Fruit fly (Drosophila melanogaster) whole organism, prepupa: ENCODE data around the gene CG9674.

ENCODE experiments used
- CG10631 ChIP-seq: fragments of 200-800 bp; sonication (Bioruptor generic); optimal IDR thresholded peaks from 2 replicates; lab custom pipeline; 2016; ENCODE audit warnings: missing biosample characterization, missing genetic modification characterization
- CG10669 ChIP-seq: fragments of 200-800 bp; sonication (Bioruptor generic); optimal IDR thresholded peaks from 3 replicates; lab custom pipeline; 2018; ENCODE audit warnings: missing biosample characterization, mild to moderate bottlenecking, missing genetic modification characterization, moderate library complexity
- CG11294 ChIP-seq: fragments of 200-800 bp; sonication (Bioruptor generic); IDR thresholded peaks from 2 replicates; pipeline ENCODE4 v1.3.6; 2022; ENCODE audit warnings: missing biosample characterization, missing genetic modification characterization
- CG11762 ChIP-seq: fragments of 200-800 bp; sonication (Bioruptor generic); optimal IDR thresholded peaks from 3 replicates; lab custom pipeline; 2016; ENCODE audit warnings: missing biosample characterization, missing genetic modification characterization; ENCODE audit not compliant: insufficient read depth
- CG15336 ChIP-seq: fragments of 200-800 bp; sonication (Bioruptor generic); IDR thresholded peaks from 2 replicates; pipeline ENCODE4 v1.3.6; 2022; ENCODE audit warnings: missing biosample characterization, missing genetic modification characterization
- CG1621 ChIP-seq: fragments of 200-800 bp; sonication (Bioruptor generic); optimal IDR thresholded peaks from 3 replicates; lab custom pipeline; 2018; ENCODE audit warnings: missing biosample characterization, mild to moderate bottlenecking, missing genetic modification characterization
- CG3032 ChIP-seq: fragments of 200-800 bp; optimal IDR thresholded peaks from 2 replicates; lab custom pipeline; 2019; ENCODE audit warnings: missing biosample characterization, mild to moderate bottlenecking, missing genetic modification characterization, moderate library complexity
- CG34406 ChIP-seq: fragments of 200-800 bp; sonication (Bioruptor generic); optimal IDR thresholded peaks from 3 replicates; lab custom pipeline; 2016; ENCODE audit warnings: missing biosample characterization, missing genetic modification characterization
- CG4318 ChIP-seq: fragments of 200-800 bp; sonication (Bioruptor generic); optimal IDR thresholded peaks from 3 replicates; lab custom pipeline; 2017; ENCODE audit warnings: missing biosample characterization, mild to moderate bottlenecking, missing genetic modification characterization
- CG6163 ChIP-seq: fragments of 200-800 bp; sonication (Bioruptor generic); IDR thresholded peaks from 3 replicates; pipeline ENCODE4 v1.3.6; 2022; ENCODE audit warnings: missing biosample characterization, missing genetic modification characterization
- CG6276 ChIP-seq: fragments of 200-800 bp; sonication (Bioruptor generic); optimal IDR thresholded peaks from 2 replicates; lab custom pipeline; 2017; ENCODE audit warnings: missing biosample characterization, mild to moderate bottlenecking, missing genetic modification characterization
- CG6792 ChIP-seq: fragments of 200-800 bp; sonication (Bioruptor generic); optimal IDR thresholded peaks from 3 replicates; lab custom pipeline; 2016; ENCODE audit warnings: missing biosample characterization, missing genetic modification characterization
- CG6808 ChIP-seq: fragments of 200-800 bp; sonication (Bioruptor generic); optimal IDR thresholded peaks from 3 replicates; lab custom pipeline; 2017; ENCODE audit warnings: missing biosample characterization, missing genetic modification characterization, mild to moderate bottlenecking, moderate library complexity, missing genetic modification reagents
- CG6854 ChIP-seq: fragments of 200-800 bp; sonication (Bioruptor generic); optimal IDR thresholded peaks from 2 replicates; lab custom pipeline; 2017; ENCODE audit warnings: missing biosample characterization, mild to moderate bottlenecking, missing genetic modification characterization
- CG7368 ChIP-seq: fragments of 200-800 bp; sonication (Bioruptor generic); optimal IDR thresholded peaks from 3 replicates; lab custom pipeline; 2016; ENCODE audit warnings: missing biosample characterization, missing genetic modification characterization
- CG8119 ChIP-seq: fragments of 200-800 bp; sonication (Bioruptor generic); IDR thresholded peaks from 3 replicates; pipeline ENCODE4 v1.3.6; 2022; ENCODE audit warnings: missing biosample characterization, missing genetic modification characterization
- CG8319 ChIP-seq: fragments of 200-800 bp; sonication (Bioruptor generic); optimal IDR thresholded peaks from 3 replicates; lab custom pipeline; 2016; ENCODE audit warnings: missing biosample characterization, missing genetic modification characterization
- CG8632 ChIP-seq: fragments of 200-800 bp; sonication (Bioruptor generic); optimal IDR thresholded peaks from 3 replicates; lab custom pipeline; 2016; ENCODE audit warnings: missing biosample characterization, missing genetic modification characterization
- CG9139 ChIP-seq: fragments of 200-800 bp; sonication (Bioruptor generic); optimal IDR thresholded peaks from 3 replicates; lab custom pipeline; 2017; ENCODE audit warnings: missing biosample characterization, mild to moderate bottlenecking, missing genetic modification characterization
- Eip75B ChIP-seq: fragments of 200-800 bp; sonication (Bioruptor generic); optimal IDR thresholded peaks from 3 replicates; lab custom pipeline; 2016; ENCODE audit warnings: missing biosample characterization, missing genetic modification characterization
- Eip78C ChIP-seq: fragments of 200-800 bp; sonication (Bioruptor generic); peaks from one replicate; lab custom pipeline; 2016; ENCODE audit warnings: missing biosample characterization, missing genetic modification characterization
- Ets96B ChIP-seq: fragments of 200-800 bp; optimal IDR thresholded peaks from 2 replicates; lab custom pipeline; 2019; ENCODE audit warnings: missing biosample characterization, mild to moderate bottlenecking, missing genetic modification characterization, moderate library complexity
- Gug ChIP-seq: fragments of 200-800 bp; sonication (Bioruptor generic); IDR thresholded peaks from 2 replicates; pipeline ENCODE4 v1.3.6; 2022; ENCODE audit warnings: missing biosample characterization, missing genetic modification characterization
- Hr38 ChIP-seq: sonication (Bioruptor generic); optimal IDR thresholded peaks from 2 replicates; lab custom pipeline; 2016; ENCODE audit warnings: missing biosample characterization, missing genetic modification characterization
- Hr39 ChIP-seq: fragments of 200-800 bp; sonication (Bioruptor generic); optimal IDR thresholded peaks from 2 replicates; lab custom pipeline; 2016; ENCODE audit warnings: missing biosample characterization, missing genetic modification characterization
- Hr4 ChIP-seq: fragments of 200-800 bp; sonication (Bioruptor generic); optimal IDR thresholded peaks from 3 replicates; lab custom pipeline; 2016; ENCODE audit warnings: missing biosample characterization, missing genetic modification characterization
- Lpt ChIP-seq: fragments of 200-800 bp; sonication (Bioruptor generic); optimal IDR thresholded peaks from 3 replicates; lab custom pipeline; 2016; ENCODE audit warnings: missing biosample characterization, missing genetic modification characterization
- Met ChIP-seq: fragments of 200-800 bp; sonication (Bioruptor generic); optimal IDR thresholded peaks from 3 replicates; lab custom pipeline; 2016; ENCODE audit warnings: missing biosample characterization, missing genetic modification characterization
- Smox ChIP-seq: fragments of 200-800 bp; sonication (Bioruptor generic); optimal IDR thresholded peaks from 3 replicates; lab custom pipeline; 2016; ENCODE audit warnings: missing biosample characterization, missing genetic modification characterization
- Sox102F ChIP-seq: fragments of 200-800 bp; sonication (Bioruptor generic); optimal IDR thresholded peaks from 2 replicates; lab custom pipeline; 2016; ENCODE audit warnings: missing biosample characterization, mild to moderate bottlenecking, missing genetic modification characterization
- Sox15 ChIP-seq: fragments of 200-800 bp; sonication (Bioruptor generic); optimal IDR thresholded peaks from 3 replicates; lab custom pipeline; 2016; ENCODE audit warnings: missing biosample characterization, missing genetic modification characterization
- achi ChIP-seq: fragments of 200-800 bp; sonication (Bioruptor generic); optimal IDR thresholded peaks from 3 replicates; lab custom pipeline; 2016; ENCODE audit warnings: missing biosample characterization, missing genetic modification characterization
- acj6 ChIP-seq: fragments of 200-800 bp; sonication (Bioruptor generic); optimal IDR thresholded peaks from 3 replicates; lab custom pipeline; 2016; ENCODE audit warnings: missing biosample characterization, missing genetic modification characterization
- cyc ChIP-seq: fragments of 200-800 bp; sonication (Bioruptor generic); optimal IDR thresholded peaks from 3 replicates; lab custom pipeline; 2016; ENCODE audit warnings: missing biosample characterization, missing genetic modification characterization
- dsx ChIP-seq: fragments of 200-800 bp; optimal IDR thresholded peaks from 3 replicates; lab custom pipeline; 2019; ENCODE audit warnings: missing biosample characterization, mild to moderate bottlenecking, missing genetic modification characterization, moderate library complexity; ENCODE audit not compliant: poor library complexity, severe bottlenecking
- eg ChIP-seq: fragments of 200-800 bp; sonication (Bioruptor generic); IDR thresholded peaks from 3 replicates; pipeline ENCODE4 v1.3.6; 2022; ENCODE audit warnings: missing biosample characterization, missing genetic modification characterization
- esn ChIP-seq: fragments of 200-800 bp; sonication (Bioruptor generic); optimal IDR thresholded peaks from 2 replicates; lab custom pipeline; 2016; ENCODE audit warnings: missing biosample characterization, mild to moderate bottlenecking, missing genetic modification characterization, moderate library complexity
- fd59A ChIP-seq: fragments of 200-800 bp; sonication (Bioruptor generic); optimal IDR thresholded peaks from 2 replicates; lab custom pipeline; 2017; ENCODE audit warnings: missing biosample characterization, mild to moderate bottlenecking, missing genetic modification characterization, missing genetic modification reagents
- fd85E ChIP-seq: fragments of 200-800 bp; sonication (Bioruptor generic); optimal IDR thresholded peaks from 3 replicates; lab custom pipeline; 2016; ENCODE audit warnings: missing biosample characterization, missing genetic modification characterization
- net ChIP-seq: fragments of 200-800 bp; sonication (Bioruptor generic); optimal IDR thresholded peaks from 3 replicates; lab custom pipeline; 2016; ENCODE audit warnings: missing biosample characterization, missing genetic modification characterization
- pdm3 ChIP-seq: fragments of 200-800 bp; sonication (Bioruptor generic); optimal IDR thresholded peaks from 3 replicates; lab custom pipeline; 2016; ENCODE audit warnings: missing biosample characterization, missing genetic modification characterization
- salr ChIP-seq, 2 experiments: fragments of 200-800 bp; sonication (Bioruptor generic); optimal IDR thresholded peaks; 3 replicates each; lab custom pipeline; 2016 to 2018; ENCODE audit warnings: missing biosample characterization in 2 of 2, missing genetic modification characterization in 2 of 2, mild to moderate bottlenecking in 1 of 2
- spab ChIP-seq: fragments of 200-800 bp; sonication (Bioruptor generic); optimal IDR thresholded peaks from 2 replicates; lab custom pipeline; 2017; ENCODE audit warnings: missing biosample characterization, mild to moderate bottlenecking, missing genetic modification characterization, missing genetic modification reagents
- ss ChIP-seq, 2 experiments: fragments of 200-800 bp; sonication (Bioruptor generic); optimal IDR thresholded peaks; 2 replicates in 1 of 2; 3 replicates in 1 of 2; lab custom pipeline; 2017 to 2018; ENCODE audit warnings: mild to moderate bottlenecking in 2 of 2, missing biosample characterization in 2 of 2, missing genetic modification characterization in 2 of 2, moderate library complexity in 1 of 2
- svp ChIP-seq: fragments of 200-800 bp; sonication (Bioruptor generic); peaks from one replicate; lab custom pipeline; 2016; ENCODE audit warnings: missing biosample characterization, missing genetic modification characterization
- topi ChIP-seq: fragments of 200-800 bp; sonication (Bioruptor generic); optimal IDR thresholded peaks from 3 replicates; lab custom pipeline; 2016; ENCODE audit warnings: missing biosample characterization, missing genetic modification characterization
- vri ChIP-seq: fragments of 200-800 bp; sonication (Bioruptor generic); optimal IDR thresholded peaks from 3 replicates; lab custom pipeline; 2016; ENCODE audit warnings: missing biosample characterization, mild to moderate bottlenecking, missing genetic modification characterization

The CG9674 gene

dm6 chr3L:16762203-16762997 is 45.1 kb downstream of the CG9674 start (continued):
- TF ChIP-seq CG10631 (GFP tag; lab: Kevin White, UChicago) (peak; percentile 71), fd59A (GFP tag; lab: Kevin White, UChicago) (peak; percentile 55), Smox (GFP tag; lab: Kevin White, UChicago) (peak; percentile 46), vri (GFP tag; lab: Kevin White, UChicago) (no peak), Met (GFP tag; lab: Kevin White, UChicago) (peak; percentile 47), CG10669 (GFP tag; lab: Kevin White, UChicago) (peak; percentile 56), dsx (peak; percentile 69), Eip75B (GFP tag; lab: Kevin White, UChicago) (peak; percentile 48), CG1621 (tag; lab: Kevin White, UChicago) (peak; percentile 58), CG34406 (GFP tag; lab: Kevin White, UChicago) (peak; percentile 58), Ets96B (peak; percentile 79), cyc (GFP tag; lab: Kevin White, UChicago) (no peak), achi (GFP tag; lab: Kevin White, UChicago) (peak; percentile 79), CG6276 (GFP tag; lab: Kevin White, UChicago) (peak; percentile 29), Hr4 (GFP tag; lab: Kevin White, UChicago) (peak; percentile 58), CG7368 (GFP tag; lab: Kevin White, UChicago) (peak; percentile 33), svp (peak; percentile 71), CG9139 (GFP tag; lab: Kevin White, UChicago) (no peak)
- TF ChIP-seq, all 60 proteins: peak for 38

dm6 chr3L:16760274-16760673 is 47.3 kb downstream of the CG9674 start:
- TF ChIP-seq achi (GFP tag; lab: Kevin White, UChicago) (no peak), Smox (GFP tag; lab: Kevin White, UChicago) (no peak), CG4318 (no peak), ss (GFP tag; optimal IDR thresholded peaks at IDR 0.05; lab: Kevin White, UChicago) (no peak), Hr39 (GFP tag; lab: Kevin White, UChicago) (peak; percentile 12), CG9139 (GFP tag; lab: Kevin White, UChicago) (no peak), salr (GFP tag; optimal IDR thresholded peaks at IDR 0.05; lab: Kevin White, UChicago) (no peak), CG15336 (GFP tag; lab: Robert Waterston, UW) (0 out of 2 replicates have a peak, but pooled peaks have one; percentile 22), Gug (no peak), net (GFP tag; lab: Kevin White, UChicago) (no peak), pdm3 (GFP tag; lab: Kevin White, UChicago) (no peak), fd85E (GFP tag; lab: Kevin White, UChicago) (no peak), CG6276 (GFP tag; lab: Kevin White, UChicago) (no peak), CG8119 (GFP tag; lab: Robert Waterston, UW) (0 out of 3 replicates have a peak, but pooled peaks have one; percentile 19), Sox15 (GFP tag; lab: Kevin White, UChicago) (no peak), CG8319 (no peak), spab (GFP tag; lab: Kevin White, UChicago) (no peak), topi (no peak), CG11762 (GFP tag; lab: Kevin White, UChicago) (no peak), Met (GFP tag; lab: Kevin White, UChicago) (no peak), dsx (no peak), CG1621 (tag; lab: Kevin White, UChicago) (no peak), CG6163 (GFP tag; lab: Robert Waterston, UW) (0 out of 3 replicates have a peak, but pooled peaks have one; percentile 22), CG6854 (GFP tag; lab: Kevin White, UChicago) (no peak), Eip78C (no peak), Sox102F (GFP tag; lab: Kevin White, UChicago) (no peak), Hr38 (GFP tag; lab: Kevin White, UChicago) (no peak), CG6808 (GFP tag; lab: Kevin White, UChicago) (no peak), acj6 (GFP tag; lab: Kevin White, UChicago) (peak; percentile 27), cyc (GFP tag; lab: Kevin White, UChicago) (no peak), CG3032 (tag; lab: Kevin White, UChicago) (no peak), CG11294 (GFP tag; lab: Robert Waterston, UW) (no peak), eg (GFP tag; lab: Robert Waterston, UW) (no peak), CG6792 (GFP tag; lab: Kevin White, UChicago) (no peak), svp (peak; percentile 37), esn (no peak), vri (GFP tag; lab: Kevin White, UChicago) (no peak), CG8632 (GFP tag; lab: Kevin White, UChicago) (no peak), Lpt (GFP tag; lab: Kevin White, UChicago) (no peak)
